Worm (Caenorhabditis elegans) whole organism, young adult: ENCODE results near the gene fipr-8.

Experiments
- B0261.1 ChIP-seq: sonication (generic microtip); optimal IDR thresholded peaks from 2 replicates; lab custom pipeline; 2016; ENCODE audit warnings: mild to moderate bottlenecking, missing genetic modification characterization, moderate library complexity, missing compliant biosample characterization
- B0336.3 ChIP-seq: fragments of 200-800 bp; sonication (Bioruptor generic); IDR thresholded peaks from 2 replicates; pipeline ENCODE4 v1.3.6; 2022; ENCODE audit warnings: missing genetic modification characterization, missing compliant biosample characterization
- C06A6.2 ChIP-seq: fragments of 200-800 bp; sonication (Bioruptor generic); conservative IDR thresholded peaks from 2 replicates; pipeline ENCODE4 v1.3.6; 2022; ENCODE audit warnings: missing genetic modification characterization, missing compliant biosample characterization
- D2030.7 ChIP-seq: fragments of 200-800 bp; sonication (Bioruptor generic); IDR thresholded peaks from 2 replicates; pipeline ENCODE4 v1.3.6; 2022; ENCODE audit warnings: missing genetic modification reagents, missing genetic modification characterization, missing compliant biosample characterization
- F49E8.2 ChIP-seq: sonication (generic microtip); optimal IDR thresholded peaks from 3 replicates; lab custom pipeline; 2017; ENCODE audit warnings: missing genetic modification characterization, mild to moderate bottlenecking, missing compliant biosample characterization, antibody characterized with exemption, moderate library complexity; ENCODE audit not compliant: insufficient read depth
- F55B11.4 ChIP-seq: sonication (generic microtip); optimal IDR thresholded peaks from 2 replicates; lab custom pipeline; 2016; ENCODE audit warnings: missing compliant biosample characterization, missing genetic modification characterization, borderline replicate concordance; ENCODE audit not compliant: insufficient read depth
- F57A8.1 ChIP-seq: fragments of 200-800 bp; sonication (Bioruptor generic); optimal IDR thresholded peaks from 2 replicates; lab custom pipeline; 2018; ENCODE audit warnings: mild to moderate bottlenecking, missing genetic modification characterization, moderate library complexity, missing compliant biosample characterization
- F57C9.4 ChIP-seq: sonication (generic microtip); optimal IDR thresholded peaks from 2 replicates; lab custom pipeline; 2017; ENCODE audit warnings: mild to moderate bottlenecking, missing genetic modification characterization, missing compliant biosample characterization
- Y53F4B.3 ChIP-seq: fragments of 200-800 bp; sonication (Bioruptor generic); IDR thresholded peaks from 2 replicates; pipeline ENCODE4 v1.3.6; 2022; ENCODE audit warnings: missing genetic modification reagents, missing genetic modification characterization, missing compliant biosample characterization
- Y56A3A.18 ChIP-seq: fragments of 200-800 bp; sonication (Bioruptor generic); IDR thresholded peaks from 2 replicates; pipeline ENCODE4 v1.3.6; 2022; ENCODE audit warnings: missing genetic modification reagents, missing genetic modification characterization, missing compliant biosample characterization
- Y79H2A.3 ChIP-seq: fragments of 200-800 bp; sonication (Bioruptor generic); conservative IDR thresholded peaks from 2 replicates; pipeline ENCODE4 v1.3.6; 2022; ENCODE audit warnings: missing genetic modification reagents, missing genetic modification characterization, missing compliant biosample characterization
- Y95B8A.8 ChIP-seq: fragments of 200-800 bp; sonication (Bioruptor generic); IDR thresholded peaks from 2 replicates; pipeline ENCODE4 v1.3.6; 2022; ENCODE audit warnings: missing genetic modification reagents, missing genetic modification characterization, missing compliant biosample characterization
- ZK185.1 ChIP-seq: sonication (generic microtip); optimal IDR thresholded peaks from 2 replicates; lab custom pipeline; 2016; ENCODE audit warnings: mild to moderate bottlenecking, missing genetic modification characterization, missing compliant biosample characterization; ENCODE audit not compliant: poor library complexity, severe bottlenecking
- ama-1 ChIP-seq, 3 experiments: fragments of 150-350 bp in 1 of 3; sonication (generic microtip) in 2 of 3; optimal IDR thresholded peaks; 2 replicates each; lab custom pipeline; 2014 to 2018; ENCODE audit warnings: missing biosample characterization in 2 of 3, missing genetic modification characterization in 2 of 3, missing genetic modification reagents in 2 of 3
- attf-3 ChIP-seq: fragments of 200-800 bp; sonication (Bioruptor generic); conservative IDR thresholded peaks from 2 replicates; pipeline ENCODE4 v1.3.6; 2022; ENCODE audit warnings: missing genetic modification reagents, missing genetic modification characterization, missing compliant biosample characterization
- attf-5 ChIP-seq: fragments of 200-800 bp; sonication (Bioruptor generic); optimal IDR thresholded peaks from 2 replicates; lab custom pipeline; 2018; ENCODE audit warnings: mild to moderate bottlenecking, missing genetic modification characterization, missing compliant biosample characterization
- cebp-1 ChIP-seq, 2 experiments: fragments of 200-800 bp in 1 of 2; sonication (Bioruptor generic) in 1 of 2; sonication (generic microtip) in 1 of 2; IDR thresholded peaks in 1 of 2; optimal IDR thresholded peaks in 1 of 2; 2 replicates each; pipeline versions ENCODE4 v1.3.6 to Lab custom; 2017 to 2022; ENCODE audit warnings: missing compliant biosample characterization in 2 of 2, missing genetic modification characterization in 2 of 2, mild to moderate bottlenecking in 1 of 2, missing genetic modification reagents in 1 of 2, moderate library complexity in 1 of 2
- ceh-100 ChIP-seq: fragments of 200-800 bp; sonication (Bioruptor generic); IDR thresholded peaks from 2 replicates; pipeline ENCODE4 v1.3.6; 2022; ENCODE audit warnings: missing genetic modification reagents, missing genetic modification characterization, missing compliant biosample characterization
- ceh-40 ChIP-seq: fragments of 200-800 bp; sonication (Bioruptor generic); IDR thresholded peaks from 2 replicates; pipeline ENCODE4 v1.3.6; 2022; ENCODE audit warnings: missing genetic modification characterization, missing compliant biosample characterization
- die-1 ChIP-seq: sonication (generic microtip); optimal IDR thresholded peaks from 2 replicates; lab custom pipeline; 2016; ENCODE audit warnings: missing genotype, mild to moderate bottlenecking, missing genetic modification characterization, missing compliant biosample characterization
- egrh-3 ChIP-seq: fragments of 200-800 bp; sonication (Bioruptor generic); IDR thresholded peaks from 2 replicates; pipeline ENCODE4 v1.3.6; 2022; ENCODE audit warnings: missing genetic modification reagents, missing genetic modification characterization, missing compliant biosample characterization
- him-1 ChIP-seq: sonication (generic microtip); optimal IDR thresholded peaks from 2 replicates; lab custom pipeline; 2016; ENCODE audit warnings: missing genotype, missing genetic modification reagents, missing genetic modification characterization, missing compliant biosample characterization
- hmg-20 ChIP-seq: fragments of 200-800 bp; sonication (Bioruptor generic); IDR thresholded peaks from 2 replicates; pipeline ENCODE4 v1.3.6; 2022; ENCODE audit warnings: missing genetic modification reagents, missing genetic modification characterization, missing compliant biosample characterization
- let-607 ChIP-seq, 2 experiments: fragments of 200-800 bp in 1 of 2; sonication (Bioruptor generic) in 1 of 2; sonication (generic microtip) in 1 of 2; optimal IDR thresholded peaks; 2 replicates each; lab custom pipeline; 2016 to 2018; ENCODE audit warnings: mild to moderate bottlenecking in 2 of 2, missing compliant biosample characterization in 2 of 2, missing genetic modification characterization in 2 of 2, moderate library complexity in 2 of 2, missing genotype in 1 of 2
- madf-10 ChIP-seq: sonication (generic microtip); optimal IDR thresholded peaks from 2 replicates; lab custom pipeline; 2016; ENCODE audit warnings: mild to moderate bottlenecking, missing genetic modification characterization, missing compliant biosample characterization
- madf-3 ChIP-seq: fragments of 200-800 bp; sonication (Bioruptor generic); IDR thresholded peaks from 2 replicates; pipeline ENCODE4 v1.3.6; 2022; ENCODE audit warnings: missing genetic modification reagents, missing genetic modification characterization, missing compliant biosample characterization
- madf-6 ChIP-seq: fragments of 200-800 bp; sonication (Bioruptor generic); IDR thresholded peaks from 2 replicates; pipeline ENCODE4 v1.3.6; 2022; ENCODE audit warnings: missing genetic modification reagents, missing genetic modification characterization, missing compliant biosample characterization
- mxl-1 ChIP-seq: sonication (generic microtip); optimal IDR thresholded peaks from 2 replicates; lab custom pipeline; 2016; ENCODE audit warnings: missing genetic modification characterization, missing compliant biosample characterization
- nfyb-1 ChIP-seq: fragments of 200-800 bp; sonication (Bioruptor generic); IDR thresholded peaks from 2 replicates; pipeline ENCODE4 v1.3.6; 2022; ENCODE audit warnings: missing genetic modification reagents, missing genetic modification characterization, missing compliant biosample characterization
- nhr-80 ChIP-seq: sonication (generic microtip); optimal IDR thresholded peaks from 2 replicates; lab custom pipeline; 2016; ENCODE audit warnings: missing genetic modification characterization, missing compliant biosample characterization
- pha-4 ChIP-seq: fragments of 150-350 bp; sonication (generic microtip); optimal IDR thresholded peaks from 2 replicates; lab custom pipeline; 2014; ENCODE audit warnings: missing biosample characterization, missing genetic modification reagents, missing genetic modification characterization
- rcor-1 ChIP-seq: fragments of 200-800 bp; sonication (Bioruptor generic); IDR thresholded peaks from 2 replicates; pipeline ENCODE4 v1.3.6; 2022; ENCODE audit warnings: missing genetic modification reagents, missing genetic modification characterization, missing compliant biosample characterization
- rpc-1 ChIP-seq, 2 experiments: fragments of 150-350 bp in 1 of 2; sonication (generic microtip) in 1 of 2; optimal IDR thresholded peaks; 2 replicates each; lab custom pipeline; 2014 to 2018; ENCODE audit warnings: missing biosample characterization in 1 of 2, missing genetic modification characterization in 1 of 2, missing genetic modification reagents in 1 of 2, missing genotype in 1 of 2
- sdz-38 ChIP-seq: sonication (generic microtip); optimal IDR thresholded peaks from 2 replicates; lab custom pipeline; 2016; ENCODE audit warnings: missing genotype, missing genetic modification characterization, missing compliant biosample characterization
- snpc-4 ChIP-seq, 5 experiments: fragments of 150-350 bp in 1 of 5; sonication (generic microtip) in 4 of 5; optimal IDR thresholded peaks; 2 replicates each; lab custom pipeline; 2014 to 2018; ENCODE audit warnings: missing genetic modification characterization in 5 of 5, missing biosample characterization in 3 of 5, antibody characterized with exemption in 2 of 5, mild to moderate bottlenecking in 2 of 5, missing compliant biosample characterization in 2 of 5, missing genotype in 2 of 5, moderate library complexity in 2 of 5, missing genetic modification reagents in 1 of 5
- tbx-9 ChIP-seq: sonication (generic microtip); optimal IDR thresholded peaks from 2 replicates; lab custom pipeline; 2016; ENCODE audit warnings: borderline replicate concordance, missing genetic modification characterization, inconsistent platforms, missing compliant biosample characterization
- unc-62 ChIP-seq: fragments of 150-350 bp; optimal IDR thresholded peaks from 2 replicates; lab custom pipeline; 2014; ENCODE audit warnings: missing biosample characterization, missing genetic modification reagents, missing genetic modification characterization

The fipr-8 gene

DNA sequence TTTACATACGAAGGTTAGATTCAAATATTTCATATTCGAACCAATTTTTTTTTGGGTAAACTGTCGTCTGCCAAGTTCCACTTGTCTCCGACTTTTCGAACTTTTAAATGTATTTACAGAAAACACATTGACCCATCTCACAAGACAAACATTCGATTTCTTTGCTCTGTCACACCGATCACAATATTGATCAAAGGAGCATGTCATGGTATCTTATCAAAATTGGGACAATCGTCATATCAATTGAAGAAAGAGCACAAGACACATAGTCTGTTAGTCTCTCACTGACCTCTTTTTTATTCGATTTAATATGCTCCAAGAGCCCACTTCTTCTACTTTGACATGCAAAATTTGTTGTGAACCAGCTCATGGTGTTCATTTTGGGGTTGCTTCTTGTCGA lies 16.3 kb upstream of the fipr-8 start, which contains the start of gene nhr-232:
nhr-232 (plus strand) TSS at position 121 of the 400 bp plus-strand sequence.
- no peak for TF ChIP-seq cebp-1 (GFP tag; IDR thresholded peaks at IDR 0.05; lab: Robert Waterston, UW)
- peak; percentile 32 for TF ChIP-seq cebp-1 (tag; optimal IDR thresholded peaks at IDR 0.05; lab: Kevin White, UChicago)
- TF ChIP-seq nfyb-1 (GFP tag; lab: Robert Waterston, UW): no peak
- TF ChIP-seq egrh-3 (GFP tag; lab: Robert Waterston, UW): no peak
- TF ChIP-seq nhr-80: peak; percentile 91
- no peak for TF ChIP-seq madf-10 (tag; lab: Kevin White, UChicago)
- peak; percentile 31 for TF ChIP-seq pha-4 (tag; lab: Kevin White, UChicago)

DNA sequence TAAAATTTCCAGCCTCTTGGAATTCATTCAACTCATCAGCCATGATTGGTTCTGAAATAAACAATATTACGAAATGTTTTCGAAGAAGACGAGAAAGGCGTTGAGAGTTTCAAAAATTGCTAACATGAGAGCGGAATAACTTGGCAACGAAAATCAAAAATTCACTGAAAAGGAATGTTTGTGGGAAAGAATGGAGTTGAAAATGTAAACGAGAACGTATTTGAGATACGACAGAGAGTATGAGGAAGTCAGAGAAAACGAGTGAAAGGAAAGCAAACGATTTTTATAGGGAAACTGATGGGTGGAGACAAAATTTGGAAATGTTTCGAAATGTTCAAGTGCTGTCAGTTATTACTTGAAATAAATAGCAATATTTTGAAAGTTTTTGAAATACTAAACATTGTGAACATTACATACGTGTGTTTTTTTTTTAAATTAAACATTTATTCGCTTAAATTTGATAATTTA lies 15.3 kb upstream of the fipr-8 start, which contains the start of gene rop-1:
rop-1 (minus strand) TSS at position 51 of the 468 bp plus-strand sequence.
- TF ChIP-seq snpc-4 (GFP tag; optimal IDR thresholded peaks at IDR 0.05; lab: Kevin White, UChicago): no peak
- TF ChIP-seq snpc-4 (tag; optimal IDR thresholded peaks at IDR 0.05; lab: Kevin White, UChicago): peak in 1 of 4 experiments; percentile 8
- no peak for TF ChIP-seq die-1 (tag; lab: Kevin White, UChicago)
- no peak for TF ChIP-seq let-607 (tag; optimal IDR thresholded peaks at IDR 0.05; lab: Kevin White, UChicago)
- TF ChIP-seq F57A8.1 (GFP tag; lab: Kevin White, UChicago): no peak
- 0 out of 2 replicates have a peak, but pooled peaks have one; percentile 31 for TF ChIP-seq cebp-1 (GFP tag; IDR thresholded peaks at IDR 0.05; lab: Robert Waterston, UW)
- TF ChIP-seq cebp-1 (tag; optimal IDR thresholded peaks at IDR 0.05; lab: Kevin White, UChicago): peak; percentile 87
- TF ChIP-seq B0261.1 (tag; lab: Kevin White, UChicago): no peak
- TF ChIP-seq rcor-1: no peak
- TF ChIP-seq D2030.7 (GFP tag; lab: Robert Waterston, UW): no peak
- no peak for TF ChIP-seq C06A6.2 (GFP tag; lab: Robert Waterston, UW)
- TF ChIP-seq unc-62 (GFP tag; lab: Kevin White, UChicago): peak; percentile 42
- TF ChIP-seq hmg-20 (GFP tag; lab: Robert Waterston, UW): no peak
- no peak for TF ChIP-seq rpc-1 (optimal IDR thresholded peaks at IDR 0.05; lab: Kevin White, UChicago)
- TF ChIP-seq rpc-1 (tag; optimal IDR thresholded peaks at IDR 0.05; lab: Kevin White, UChicago): no peak
- TF ChIP-seq attf-5: no peak
- TF ChIP-seq madf-3: no peak
- TF ChIP-seq tbx-9 (tag; lab: Kevin White, UChicago): no peak
- TF ChIP-seq ZK185.1 (tag; lab: Kevin White, UChicago): no peak
- TF ChIP-seq F57C9.4: no peak
- no peak for TF ChIP-seq Y79H2A.3 (GFP tag; lab: Robert Waterston, UW)
- no peak for TF ChIP-seq Y53F4B.3 (GFP tag; lab: Robert Waterston, UW)
- TF ChIP-seq nhr-80: peak; percentile 38
- no peak for TF ChIP-seq F55B11.4 (tag; lab: Kevin White, UChicago)
- no peak for TF ChIP-seq ceh-40 (GFP tag; lab: Robert Waterston, UW)
- TF ChIP-seq, all 124 proteins: peak for 4

DNA sequence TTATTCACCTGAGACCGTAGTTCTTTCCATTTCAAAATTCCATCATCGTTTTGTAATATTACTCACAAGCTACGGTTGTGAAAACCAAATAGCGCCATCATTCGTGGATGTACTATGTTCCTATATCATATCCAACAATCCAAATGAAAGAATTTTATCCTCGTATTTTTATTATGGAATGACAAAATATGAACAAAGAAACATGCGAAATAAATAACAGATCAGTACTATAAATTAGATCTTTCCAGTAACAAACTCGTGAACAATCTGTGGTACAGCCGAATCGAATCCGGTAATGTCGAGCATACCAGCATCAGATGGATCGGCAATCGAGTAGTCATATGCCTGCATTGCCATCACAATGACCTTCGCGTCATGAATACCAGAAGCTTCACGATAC lies 12.9 kb upstream of the fipr-8 start:
- TF ChIP-seq him-1 (tag; lab: Kevin White, UChicago) (peak; percentile 25), B0336.3 (peak; percentile 53; the same call in 1 of the 2 replicates), ceh-40 (GFP tag; lab: Robert Waterston, UW) (no peak), F49E8.2 (tag; lab: Kevin White, UChicago) (peak; percentile 10), ceh-100 (GFP tag; lab: Robert Waterston, UW) (no peak), madf-6 (GFP tag; lab: Robert Waterston, UW) (0 out of 2 replicates have a peak, but pooled peaks have one; percentile 11), sdz-38 (tag; lab: Kevin White, UChicago) (no peak), pha-4 (tag; lab: Kevin White, UChicago) (no peak), Y95B8A.8 (GFP tag; lab: Robert Waterston, UW) (peak; percentile 67; the same call in 1 of the 2 replicates), cebp-1 (GFP tag; IDR thresholded peaks at IDR 0.05; lab: Robert Waterston, UW) (no peak; the same call in 1 of the 2 replicates), cebp-1 (tag; optimal IDR thresholded peaks at IDR 0.05; lab: Kevin White, UChicago) (peak; percentile 24), Y56A3A.18 (GFP tag; lab: Robert Waterston, UW) (peak; percentile 44; the same call in 1 of the 2 replicates), F57C9.4 (no peak), ama-1 (optimal IDR thresholded peaks at IDR 0.05; lab: Kevin White, UChicago) (no peak), ama-1 (GFP tag; optimal IDR thresholded peaks at IDR 0.05; lab: Kevin White, UChicago) (peak in 1 of 2 experiments; percentile 64), C06A6.2 (GFP tag; lab: Robert Waterston, UW) (no peak), attf-3 (GFP tag; lab: Robert Waterston, UW) (no peak), mxl-1 (tag; lab: Kevin White, UChicago) (no peak)
